Worm (Caenorhabditis elegans): ENCODE data around the gene D2023.3.

ce11 chrV:11854905-11855304 lies 43.1 kb upstream of the D2023.3 start:
- no peak for TF ChIP-seq T22C8.4 (GFP tag; IDR thresholded peaks at IDR 0.05)
- no peak for TF ChIP-seq ref-1 (GFP tag; conservative IDR thresholded peaks at IDR 0.05)
- TF ChIP-seq ztf-29 (GFP tag; IDR thresholded peaks at IDR 0.05), result no peak
- TF ChIP-seq flt-1 (GFP tag; IDR thresholded peaks at IDR 0.05), result no peak
- TF ChIP-seq tab-1 (GFP tag; IDR thresholded peaks at IDR 0.05), result no peak
- TF ChIP-seq med-1 (GFP tag; optimal IDR thresholded peaks at IDR 0.05; ENCODE audit: insufficient read depth), result no peak
- no peak for TF ChIP-seq cog-1 (tag; optimal IDR thresholded peaks at IDR 0.05)
- no peak for TF ChIP-seq ztf-23 (GFP tag; IDR thresholded peaks at IDR 0.05)
- TF ChIP-seq klf-2 (GFP tag; conservative IDR thresholded peaks at IDR 0.05), result no peak

Measured in whole organism, midembryonic.